Worm (Caenorhabditis elegans) whole organism, L4 larva: Measurements from ENCODE around the gene F52C9.5.

Experiments used
- D1046.2 ChIP-seq: fragments of 200-800 bp; sonication (Bioruptor generic); IDR thresholded peaks from 2 replicates; pipeline ENCODE4 v1.3.6; 2022; ENCODE audit warnings: missing genetic modification characterization, missing compliant biosample characterization
- F10B5.3 ChIP-seq: sonication (generic microtip); optimal IDR thresholded peaks from 2 replicates; lab custom pipeline; 2016; ENCODE audit warnings: mild to moderate bottlenecking, missing genetic modification characterization, missing compliant biosample characterization
- F37D6.2 ChIP-seq: sonication (generic microtip); optimal IDR thresholded peaks from 2 replicates; lab custom pipeline; 2016; ENCODE audit warnings: mild to moderate bottlenecking, missing genetic modification characterization, missing compliant biosample characterization
- R02D3.7 ChIP-seq: fragments of 150-350 bp; sonication (generic microtip); optimal IDR thresholded peaks from 3 replicates; lab custom pipeline; 2014; ENCODE audit warnings: missing biosample characterization, missing genetic modification characterization
- Y105C5A.15 ChIP-seq: fragments of 200-800 bp; sonication (Bioruptor generic); IDR thresholded peaks from 2 replicates; pipeline ENCODE4 v1.3.6; 2022; ENCODE audit warnings: missing genetic modification characterization, missing compliant biosample characterization
- aha-1 ChIP-seq: fragments of 150-350 bp; peaks from one replicate; lab custom pipeline; 2014; ENCODE audit warnings: missing biosample characterization, missing genetic modification characterization
- aly-2 ChIP-seq: sonication (generic microtip); optimal IDR thresholded peaks from 2 replicates; lab custom pipeline; 2018; ENCODE audit warnings: missing biosample characterization, missing genetic modification characterization
- ceh-32 ChIP-seq: sonication (generic microtip); optimal IDR thresholded peaks from 2 replicates; lab custom pipeline; 2016; ENCODE audit warnings: mild to moderate bottlenecking, missing genetic modification characterization, missing compliant biosample characterization; ENCODE audit not compliant: poor library complexity
- ceh-44 ChIP-seq: fragments of 200-800 bp; sonication (Bioruptor generic); IDR thresholded peaks from 2 replicates; pipeline ENCODE4 v1.3.6; 2022; ENCODE audit warnings: missing genetic modification reagents, missing genetic modification characterization, missing compliant biosample characterization
- ceh-62 ChIP-seq: sonication (generic microtip); optimal IDR thresholded peaks from 2 replicates; lab custom pipeline; 2017; ENCODE audit warnings: missing biosample characterization, missing genetic modification characterization
- ceh-82 ChIP-seq: sonication (generic microtip); optimal IDR thresholded peaks from 2 replicates; lab custom pipeline; 2017; ENCODE audit warnings: missing biosample characterization, missing genetic modification characterization
- ctbp-1 ChIP-seq: fragments of 200-800 bp; sonication (Bioruptor generic); IDR thresholded peaks from 2 replicates; pipeline ENCODE4 v1.3.6; 2022; ENCODE audit warnings: missing genetic modification reagents, missing genetic modification characterization, missing compliant biosample characterization
- daf-16 ChIP-seq, 3 experiments: sonication (generic microtip); optimal IDR thresholded peaks; 2 replicates each; lab custom pipeline; 2016 to 2017; ENCODE audit warnings: missing genetic modification characterization in 3 of 3, missing genetic modification reagents in 3 of 3, mild to moderate bottlenecking in 2 of 3, missing compliant biosample characterization in 2 of 3, missing biosample characterization in 1 of 3, moderate library complexity in 1 of 3
- daf-19 ChIP-seq: fragments of 200-800 bp; sonication (Bioruptor generic); conservative IDR thresholded peaks from 2 replicates; pipeline ENCODE4 v1.3.6; 2022; ENCODE audit warnings: missing genetic modification characterization, missing compliant biosample characterization
- daf-8 ChIP-seq: fragments of 200-800 bp; sonication (Bioruptor generic); IDR thresholded peaks from 2 replicates; pipeline ENCODE4 v1.3.6; 2022; ENCODE audit warnings: missing genetic modification characterization, missing compliant biosample characterization
- dmd-6 ChIP-seq: fragments of 200-800 bp; sonication (Bioruptor generic); IDR thresholded peaks from 2 replicates; pipeline ENCODE4 v1.3.6; 2022; ENCODE audit warnings: missing genetic modification reagents, missing genetic modification characterization, missing compliant biosample characterization
- dpl-1 ChIP-seq: fragments of 150-350 bp; optimal IDR thresholded peaks from 2 replicates; lab custom pipeline; 2014; ENCODE audit warnings: missing biosample characterization, missing genetic modification reagents, missing genetic modification characterization
- duxl-1 ChIP-seq: sonication (generic microtip); optimal IDR thresholded peaks from 2 replicates; lab custom pipeline; 2016; ENCODE audit warnings: mild to moderate bottlenecking, missing genetic modification characterization, moderate library complexity, missing compliant biosample characterization; ENCODE audit not compliant: poor library complexity
- dve-1 ChIP-seq: sonication (generic microtip); optimal IDR thresholded peaks from 2 replicates; lab custom pipeline; 2017; ENCODE audit warnings: antibody characterized with exemption, mild to moderate bottlenecking, missing genetic modification characterization, missing compliant biosample characterization; ENCODE audit not compliant: insufficient read depth
- egl-27 ChIP-seq: sonication (generic microtip); optimal IDR thresholded peaks from 3 replicates; lab custom pipeline; 2017; ENCODE audit warnings: missing biosample characterization, missing genetic modification reagents, missing genetic modification characterization
- fkh-10 ChIP-seq: fragments of 150-350 bp; optimal IDR thresholded peaks from 2 replicates; lab custom pipeline; 2014; ENCODE audit warnings: missing biosample characterization, missing genetic modification reagents, missing genetic modification characterization
- fos-1 ChIP-seq: fragments of 150-350 bp; optimal IDR thresholded peaks from 2 replicates; lab custom pipeline; 2014; ENCODE audit warnings: missing biosample characterization, missing genetic modification characterization
- gei-8 ChIP-seq: fragments of 200-800 bp; sonication (Bioruptor generic); optimal IDR thresholded peaks from 2 replicates; lab custom pipeline; 2018; ENCODE audit warnings: mild to moderate bottlenecking, missing genetic modification characterization, missing compliant biosample characterization
- jun-1 ChIP-seq: fragments of 150-350 bp; optimal IDR thresholded peaks from 2 replicates; lab custom pipeline; 2014; ENCODE audit warnings: missing biosample characterization, missing genetic modification reagents, missing genetic modification characterization
- lin-13 ChIP-seq: fragments of 150-350 bp; optimal IDR thresholded peaks from 2 replicates; lab custom pipeline; 2014; ENCODE audit warnings: missing biosample characterization, missing genetic modification reagents, missing genetic modification characterization
- lin-15B ChIP-seq: fragments of 150-350 bp; sonication (generic microtip); optimal IDR thresholded peaks from 3 replicates; lab custom pipeline; 2014; ENCODE audit warnings: missing biosample characterization, missing genetic modification characterization
- lin-39 ChIP-seq: fragments of 150-350 bp; optimal IDR thresholded peaks from 2 replicates; lab custom pipeline; 2014; ENCODE audit warnings: missing biosample characterization, missing genetic modification reagents, missing genetic modification characterization
- madf-9 ChIP-seq: fragments of 200-800 bp; sonication (Bioruptor generic); conservative IDR thresholded peaks from 2 replicates; pipeline ENCODE4 v1.3.6; 2022; ENCODE audit warnings: missing genetic modification reagents, missing genetic modification characterization, missing compliant biosample characterization
- mdl-1 ChIP-seq, 2 experiments: fragments of 150-350 bp in 1 of 2; sonication (generic microtip) in 1 of 2; optimal IDR thresholded peaks; 2 replicates each; lab custom pipeline; 2014 to 2017; ENCODE audit warnings: missing biosample characterization in 2 of 2, missing genetic modification characterization in 2 of 2
- mep-1 ChIP-seq: fragments of 150-350 bp; sonication (generic microtip); optimal IDR thresholded peaks from 3 replicates; lab custom pipeline; 2014; ENCODE audit warnings: missing biosample characterization, missing genetic modification characterization
- mes-2 ChIP-seq: sonication (generic microtip); optimal IDR thresholded peaks from 2 replicates; lab custom pipeline; 2016; ENCODE audit warnings: missing genotype, mild to moderate bottlenecking, missing genetic modification characterization, missing compliant biosample characterization; ENCODE audit not compliant: poor library complexity, severe bottlenecking
- mxl-3 ChIP-seq: fragments of 200-800 bp; sonication (Bioruptor generic); optimal IDR thresholded peaks from 2 replicates; lab custom pipeline; 2018; ENCODE audit warnings: mild to moderate bottlenecking, missing genetic modification characterization, missing compliant biosample characterization
- nhr-102 ChIP-seq: sonication (generic microtip); optimal IDR thresholded peaks from 2 replicates; lab custom pipeline; 2016; ENCODE audit warnings: mild to moderate bottlenecking, missing genetic modification characterization, moderate library complexity, missing compliant biosample characterization
- nhr-25 ChIP-seq: sonication (generic microtip); optimal IDR thresholded peaks from 2 replicates; lab custom pipeline; 2017; ENCODE audit warnings: missing genetic modification characterization, mild to moderate bottlenecking, missing compliant biosample characterization, antibody characterized with exemption, moderate library complexity, borderline replicate concordance; ENCODE audit not compliant: insufficient read depth
- nhr-41 ChIP-seq: fragments of 200-800 bp; sonication (Bioruptor generic); IDR thresholded peaks from 2 replicates; pipeline ENCODE4 v1.3.6; 2022; ENCODE audit warnings: missing genetic modification reagents, missing genetic modification characterization, missing compliant biosample characterization
- nhr-76 ChIP-seq: fragments of 150-350 bp; optimal IDR thresholded peaks from 2 replicates; lab custom pipeline; 2014; ENCODE audit warnings: missing biosample characterization, missing genetic modification characterization
- pqm-1 ChIP-seq: sonication (generic microtip); optimal IDR thresholded peaks from 2 replicates; lab custom pipeline; 2017; ENCODE audit warnings: missing biosample characterization, missing genetic modification characterization
- set-16 ChIP-seq: fragments of 200-800 bp; sonication (Bioruptor generic); IDR thresholded peaks from 2 replicates; pipeline ENCODE4 v1.3.6; 2022; ENCODE audit warnings: missing genetic modification reagents, missing genetic modification characterization, missing compliant biosample characterization
- snpc-1.2 ChIP-seq: fragments of 200-800 bp; sonication (Bioruptor generic); IDR thresholded peaks from 2 replicates; pipeline ENCODE4 v1.3.6; 2022; ENCODE audit warnings: missing genetic modification reagents, missing genetic modification characterization, missing compliant biosample characterization
- spr-1 ChIP-seq: sonication (generic microtip); optimal IDR thresholded peaks from 2 replicates; lab custom pipeline; 2016; ENCODE audit warnings: mild to moderate bottlenecking, missing genetic modification characterization, missing compliant biosample characterization
- spr-3 ChIP-seq: fragments of 200-800 bp; sonication (Bioruptor generic); optimal IDR thresholded peaks from 2 replicates; lab custom pipeline; 2018; ENCODE audit warnings: mild to moderate bottlenecking, missing genetic modification characterization, missing compliant biosample characterization
- tra-1 ChIP-seq: fragments of 200-800 bp; sonication (Bioruptor generic); IDR thresholded peaks from 2 replicates; pipeline ENCODE4 v1.3.6; 2022; ENCODE audit warnings: missing genetic modification reagents, missing genetic modification characterization, missing compliant biosample characterization
- unc-130 ChIP-seq: sonication (generic microtip); optimal IDR thresholded peaks from 2 replicates; lab custom pipeline; 2016; ENCODE audit warnings: missing genetic modification reagents, missing genetic modification characterization, missing compliant biosample characterization
- unc-39 ChIP-seq: sonication (generic microtip); optimal IDR thresholded peaks from 2 replicates; lab custom pipeline; 2017; ENCODE audit warnings: missing biosample characterization, missing genetic modification characterization
- vab-7 ChIP-seq: fragments of 200-800 bp; sonication (Bioruptor generic); IDR thresholded peaks from 2 replicates; pipeline ENCODE4 v1.3.6; 2022; ENCODE audit warnings: missing genetic modification reagents, missing genetic modification characterization, missing compliant biosample characterization
- zfp-2 ChIP-seq: sonication (generic microtip); optimal IDR thresholded peaks from 2 replicates; lab custom pipeline; 2016; ENCODE audit warnings: mild to moderate bottlenecking, missing genetic modification characterization, missing compliant biosample characterization

Gene F52C9.5

ce11 chrIII:5326323-5326722 is 24.3 kb downstream of the F52C9.5 start, which contains the start of gene sorf-2:
sorf-2 (plus strand) TSS chrIII:5326623.
- TF ChIP-seq ceh-62 (tag; lab: Kevin White, UChicago), result no peak
- TF ChIP-seq gei-8 (GFP tag; lab: Kevin White, UChicago), result no peak
- no peak for TF ChIP-seq lin-13 (GFP tag; lab: Kevin White, UChicago)
- TF ChIP-seq D1046.2, result no peak
- no peak for TF ChIP-seq nhr-25 (tag; lab: Kevin White, UChicago)
- TF ChIP-seq spr-3 (GFP tag; lab: Kevin White, UChicago), result no peak
- TF ChIP-seq fos-1 (tag; lab: Kevin White, UChicago), result no peak
- TF ChIP-seq F37D6.2 (tag; lab: Kevin White, UChicago), result no peak
- no peak for TF ChIP-seq mep-1
- no peak for TF ChIP-seq R02D3.7
- no peak for TF ChIP-seq snpc-1.2 (GFP tag; lab: Robert Waterston, UW)
- no peak for TF ChIP-seq dpl-1 (GFP tag; lab: Kevin White, UChicago)
- no peak for TF ChIP-seq lin-15B
- no peak for TF ChIP-seq mes-2 (tag; lab: Kevin White, UChicago)
- TF ChIP-seq ceh-32 (tag; lab: Kevin White, UChicago), result no peak
- TF ChIP-seq unc-130, result no peak
- no peak for TF ChIP-seq unc-39 (tag; lab: Kevin White, UChicago)
- TF ChIP-seq ceh-82 (tag; lab: Kevin White, UChicago), result no peak
- TF ChIP-seq Y105C5A.15 (GFP tag; lab: Robert Waterston, UW), result no peak

ce11 chrIII:5329372-5329771 is 27.4 kb downstream of the F52C9.5 start:
- TF ChIP-seq ctbp-1 (GFP tag; lab: Robert Waterston, UW) (no peak), ceh-82 (tag; lab: Kevin White, UChicago) (no peak), mdl-1 (tag; optimal IDR thresholded peaks at IDR 0.05; lab: Kevin White, UChicago) (no peak), nhr-102 (no peak), aha-1 (tag; lab: Kevin White, UChicago) (peak; percentile 94), ceh-62 (tag; lab: Kevin White, UChicago) (no peak)

ce11 chrIII:5334517-5335049 is 32.6 kb downstream of the F52C9.5 start:
- TF ChIP-seq D1046.2 (no peak), unc-130 (no peak), F10B5.3 (tag; lab: Kevin White, UChicago) (no peak), ceh-62 (tag; lab: Kevin White, UChicago) (no peak), nhr-76 (tag; lab: Kevin White, UChicago) (no peak), jun-1 (tag; lab: Kevin White, UChicago) (no peak), fkh-10 (GFP tag; lab: Kevin White, UChicago) (no peak), ceh-44 (GFP tag; lab: Robert Waterston, UW) (no peak), daf-16 (GFP tag; optimal IDR thresholded peaks at IDR 0.05; lab: Kevin White, UChicago) (no peak), daf-16 (tag; optimal IDR thresholded peaks at IDR 0.05; lab: Kevin White, UChicago) (peak; percentile 56), dve-1 (no peak), lin-39 (no peak), aly-2 (tag; lab: Kevin White, UChicago) (no peak), tra-1 (GFP tag; lab: Robert Waterston, UW) (no peak), lin-15B (no peak), duxl-1 (tag; lab: Kevin White, UChicago) (no peak), dmd-6 (peak; percentile 15; the same call in 1 of the 2 replicates), nhr-102 (no peak), mxl-3 (peak; percentile 57), daf-19 (GFP tag; lab: Robert Waterston, UW) (no peak), ctbp-1 (GFP tag; lab: Robert Waterston, UW) (no peak), set-16 (GFP tag; lab: Robert Waterston, UW) (no peak), daf-8 (no peak), pqm-1 (tag; lab: Kevin White, UChicago) (peak; percentile 41), egl-27 (tag; lab: Kevin White, UChicago) (no peak), zfp-2 (tag; lab: Kevin White, UChicago) (no peak), mes-2 (tag; lab: Kevin White, UChicago) (no peak), fos-1 (tag; lab: Kevin White, UChicago) (no peak), madf-9 (GFP tag; lab: Robert Waterston, UW) (no peak), spr-1 (no peak), nhr-41 (GFP tag; lab: Robert Waterston, UW) (no peak), vab-7 (GFP tag; lab: Robert Waterston, UW) (no peak)
